Worm (Caenorhabditis elegans) whole organism, midembryonic: ENCODE data around the gene C12D8.20.

Experiments used
- cog-1 ChIP-seq: sonication (generic microtip); optimal IDR thresholded peaks from 2 replicates; lab custom pipeline; 2016; ENCODE audit warnings: missing genetic modification characterization, missing compliant biosample characterization
- flt-1 ChIP-seq: fragments of 200-800 bp; sonication (Bioruptor generic); IDR thresholded peaks from 2 replicates; pipeline ENCODE4 v1.3.6; 2022; ENCODE audit warnings: missing genetic modification characterization, missing compliant biosample characterization
- klf-2 ChIP-seq: fragments of 200-800 bp; sonication (Bioruptor generic); conservative IDR thresholded peaks from 2 replicates; pipeline ENCODE4 v1.3.6; 2022; ENCODE audit warnings: missing genetic modification reagents, missing genetic modification characterization, missing compliant biosample characterization
- med-1 ChIP-seq: sonication (generic microtip); optimal IDR thresholded peaks from 2 replicates; lab custom pipeline; 2017; ENCODE audit warnings: missing genetic modification characterization, mild to moderate bottlenecking, missing compliant biosample characterization, antibody characterized with exemption, missing genetic modification reagents; ENCODE audit not compliant: insufficient read depth
- ref-1 ChIP-seq: fragments of 200-800 bp; sonication (Bioruptor generic); conservative IDR thresholded peaks from 2 replicates; pipeline ENCODE4 v1.3.6; 2022; ENCODE audit warnings: missing genetic modification reagents, missing genetic modification characterization, missing compliant biosample characterization
- ztf-23 ChIP-seq: fragments of 200-800 bp; sonication (Bioruptor generic); IDR thresholded peaks from 2 replicates; pipeline ENCODE4 v1.3.6; 2022; ENCODE audit warnings: missing genetic modification reagents, missing genetic modification characterization, missing compliant biosample characterization
- ztf-29 ChIP-seq: fragments of 200-800 bp; sonication (Bioruptor generic); IDR thresholded peaks from 2 replicates; pipeline ENCODE4 v1.3.6; 2022; ENCODE audit warnings: missing genetic modification reagents, missing genetic modification characterization, missing compliant biosample characterization

- TF ChIP-seq ztf-23 (GFP tag; lab: Robert Waterston, UW) = no peak
- TF ChIP-seq klf-2 (GFP tag; lab: Robert Waterston, UW) = no peak
- no peak for TF ChIP-seq cog-1 (tag; lab: Kevin White, UChicago)
- no peak for TF ChIP-seq med-1 (GFP tag; lab: Kevin White, UChicago)
- TF ChIP-seq ref-1 (GFP tag; lab: Robert Waterston, UW) = no peak
- TF ChIP-seq flt-1 (GFP tag; lab: Robert Waterston, UW) = no peak
- TF ChIP-seq ztf-29 (GFP tag; lab: Robert Waterston, UW) = no peak
These were observed 8.8 kb downstream of the C12D8.20 start, which contains the start of gene fipr-6 for ce11 chrV:10230932-10231331.
